Worm (Caenorhabditis elegans): ENCODE measurements around the gene M163.11.

DNA sequence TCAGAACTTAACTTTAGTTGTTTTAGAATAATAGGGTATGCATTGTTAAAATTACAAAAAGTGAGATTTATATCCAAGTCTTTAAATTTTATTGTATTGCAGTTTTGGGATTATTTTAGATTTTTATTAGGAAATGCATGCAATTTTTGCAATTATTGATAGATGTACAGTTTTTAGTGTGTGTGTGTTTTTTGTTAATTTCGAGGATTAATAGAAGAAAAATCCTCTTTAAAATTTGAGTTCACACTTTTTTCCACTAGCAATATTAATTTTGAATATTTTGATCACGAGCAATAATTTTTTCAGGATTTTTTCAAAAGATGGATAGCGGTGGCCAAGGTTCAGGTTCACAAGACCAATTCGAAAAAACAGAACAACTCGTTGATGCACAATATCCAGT is 31.3 kb upstream of the M163.11 start, which contains the start of gene jmjd-3.2:
- TF ChIP-seq lin-39 (tag; optimal IDR thresholded peaks at IDR 0.05) (no peak), lir-3 (tag; optimal IDR thresholded peaks at IDR 0.05; ENCODE audit: poor library complexity) (no peak), snpc-4 (tag; optimal IDR thresholded peaks at IDR 0.05) (no peak), hlh-17 (GFP tag; optimal IDR thresholded peaks at IDR 0.05; ENCODE audit: borderline replicate concordance) (no peak), nhr-76 (tag; optimal IDR thresholded peaks at IDR 0.05) (no peak), pqm-1 (tag; optimal IDR thresholded peaks at IDR 0.05) (no peak), aly-2 (tag; optimal IDR thresholded peaks at IDR 0.05) (no peak), nhr-28 (tag; optimal IDR thresholded peaks at IDR 0.05) (no peak)
